Worm (Caenorhabditis elegans) whole organism, dauer: ENCODE measurements around the gene srg-8.

ENCODE experiments used
- unc-62 ChIP-seq: sonication (generic microtip); optimal IDR thresholded peaks from 2 replicates; lab custom pipeline; 2017; ENCODE audit warnings: missing biosample characterization, missing genetic modification reagents, missing genetic modification characterization

The srg-8 gene

DNA sequence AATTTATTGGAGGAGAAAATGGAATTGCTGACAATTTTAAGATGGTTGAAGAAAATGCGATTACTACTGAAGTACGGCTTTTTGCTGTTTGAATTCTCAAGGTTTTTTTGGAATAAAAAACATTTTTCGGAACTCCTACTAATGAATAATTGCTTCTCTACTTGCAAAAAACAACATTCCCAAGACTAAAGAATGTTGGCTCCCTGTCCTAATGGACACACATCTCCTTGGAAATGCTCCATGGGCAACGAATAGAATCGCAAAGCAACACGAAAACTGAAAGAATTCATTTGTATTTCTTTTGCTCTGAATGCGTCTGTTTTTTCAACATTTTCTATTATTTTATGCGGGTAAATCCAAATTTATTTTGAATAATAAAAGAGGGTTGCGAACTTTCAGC, 18.2 kb upstream of the srg-8 start, which contains the start of gene C18F10.2:
Gene C18F10.2 (plus strand): TSS at position 301 of the 400 bp plus-strand sequence.
- TF ChIP-seq unc-62 (GFP tag; lab: Kevin White, UChicago), result no peak

DNA sequence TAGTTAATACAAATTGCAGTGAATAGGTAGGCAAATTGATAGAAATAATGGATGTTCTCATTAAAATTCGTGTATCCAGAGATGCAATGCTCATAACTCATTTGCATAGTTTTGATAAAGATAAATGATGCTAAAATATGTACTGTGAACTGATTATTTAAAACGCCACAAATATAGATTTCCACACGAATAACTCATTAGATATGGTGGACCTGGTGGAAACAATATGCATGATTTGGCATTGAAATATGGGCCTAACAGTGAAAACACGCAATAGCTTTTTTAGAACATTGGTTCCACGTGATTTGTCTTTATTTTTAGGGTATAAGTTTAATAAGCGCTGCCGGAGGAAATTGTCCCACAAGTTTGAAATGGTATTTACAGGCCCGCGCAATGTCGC, 15.6 kb upstream of the srg-8 start, which contains the start of gene srg-3:
Gene srg-3 (minus strand): TSS at position 101 of the 400 bp plus-strand sequence.
- no peak for TF ChIP-seq unc-62 (GFP tag; lab: Kevin White, UChicago)

DNA sequence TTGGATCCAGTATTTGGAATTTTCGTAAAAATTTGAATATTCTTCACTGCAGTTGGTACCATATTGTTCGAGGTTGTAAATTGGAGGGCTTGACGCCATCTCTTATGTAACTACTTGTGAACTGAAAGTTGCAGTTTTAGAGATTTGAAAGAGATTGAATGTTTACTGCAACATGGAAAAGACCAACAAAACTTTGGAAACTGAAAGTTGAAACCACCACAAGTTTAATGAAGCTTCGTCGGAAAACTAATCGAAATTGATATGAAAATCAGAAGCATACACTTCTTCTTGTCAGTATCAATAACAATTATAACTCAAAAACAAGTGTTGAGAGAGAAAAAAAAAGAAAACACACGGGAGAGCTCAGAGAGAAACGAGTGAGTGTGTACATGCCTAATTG, 13.4 kb upstream of the srg-8 start, which contains the start of gene srg-7:
Gene srg-7 (minus strand): TSS at position 101 of the 400 bp plus-strand sequence.
- TF ChIP-seq unc-62 (GFP tag; lab: Kevin White, UChicago), result no peak

DNA sequence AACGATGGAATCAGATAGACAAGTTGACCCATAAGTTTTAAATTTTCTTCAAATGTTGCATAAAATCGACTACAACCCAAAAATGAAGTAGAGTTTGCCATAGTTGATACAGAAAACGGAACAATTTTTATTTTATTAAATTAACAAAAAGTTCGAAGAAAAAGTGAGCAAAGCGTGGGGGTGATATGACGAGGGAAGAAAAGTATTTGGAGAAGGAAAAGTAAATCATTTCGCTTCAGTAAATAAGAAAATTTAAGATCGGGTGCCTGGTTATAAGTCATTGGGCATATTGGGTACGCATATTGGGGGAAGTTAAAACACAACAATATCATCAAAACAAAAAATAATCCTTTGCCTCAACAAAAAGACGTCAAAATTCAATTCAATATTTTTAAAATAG, 11.3 kb upstream of the srg-8 start, which contains the start of gene srg-6:
Gene srg-6 (minus strand): TSS at position 101 of the 400 bp plus-strand sequence.
- TF ChIP-seq unc-62 (GFP tag; lab: Kevin White, UChicago), result no peak

DNA sequence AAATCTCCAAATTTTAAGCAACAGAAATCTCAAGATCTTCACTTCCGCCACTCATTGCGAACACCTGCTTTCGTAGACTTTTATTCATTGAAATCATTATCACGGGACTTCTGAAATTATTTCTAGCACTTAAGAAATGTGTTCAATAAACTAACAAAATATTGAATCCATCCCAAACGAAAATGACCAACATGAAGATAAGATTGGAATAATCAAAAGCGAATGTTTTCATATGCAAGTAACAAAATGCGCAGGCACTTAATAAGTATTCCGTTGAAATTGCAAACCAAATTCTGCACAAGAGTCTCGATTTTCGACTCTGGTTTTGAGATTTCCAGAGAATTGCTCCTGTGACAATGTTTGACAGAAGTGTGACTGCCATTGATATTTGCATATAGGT, 9.8 kb upstream of the srg-8 start, which contains the start of gene srg-5:
Gene srg-5 (minus strand): TSS at position 101 of the 400 bp plus-strand sequence.
- TF ChIP-seq unc-62 (GFP tag; lab: Kevin White, UChicago), result no peak

DNA sequence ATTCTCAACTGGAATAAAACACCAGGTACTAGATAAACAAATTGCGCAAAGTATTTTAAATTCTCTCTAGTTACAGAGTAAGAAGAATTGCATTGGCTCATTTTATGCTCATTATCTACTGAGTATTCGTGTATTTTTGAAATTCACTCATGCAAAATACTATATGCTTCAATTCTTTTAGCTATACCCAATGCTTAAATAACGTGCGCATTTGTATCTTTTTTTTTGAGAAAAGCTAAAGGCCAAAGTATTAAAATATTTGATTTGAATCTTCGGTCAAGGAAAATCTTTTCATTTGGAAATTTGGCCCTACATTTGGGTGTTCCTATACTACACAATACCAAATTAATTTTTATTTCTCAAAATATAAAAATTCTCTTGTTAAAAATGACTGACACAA, 7.3 kb upstream of the srg-8 start, which contains the start of gene srg-4:
Gene srg-4 (minus strand): TSS at position 101 of the 400 bp plus-strand sequence.
- no peak for TF ChIP-seq unc-62 (GFP tag; lab: Kevin White, UChicago)

DNA sequence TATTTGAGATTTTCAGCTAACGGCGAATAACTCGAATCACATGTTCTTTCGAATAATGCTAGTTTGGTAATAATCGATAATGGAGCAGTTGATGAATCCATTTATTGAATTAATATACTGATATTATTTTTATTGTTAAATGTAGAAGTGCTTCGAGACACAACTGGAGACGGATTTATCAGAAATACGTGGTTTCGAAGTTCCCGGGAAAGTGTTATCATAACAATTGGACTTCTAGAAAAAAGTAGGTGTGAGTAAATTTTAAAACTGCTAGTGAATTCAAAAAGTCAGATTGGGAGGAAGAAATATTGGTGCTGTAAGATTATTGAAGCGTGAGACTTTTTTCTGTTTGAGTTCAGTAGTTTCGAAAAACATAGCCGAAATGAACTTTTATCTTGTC, 5.5 kb upstream of the srg-8 start, which contains the start of gene srg-2:
Gene srg-2 (minus strand): TSS at position 101 of the 400 bp plus-strand sequence.
- TF ChIP-seq unc-62 (GFP tag; lab: Kevin White, UChicago), result no peak

ce11 chrIII:6258262-6258661, 3.6 kb upstream of the srg-8 start, which contains the start of gene srg-1:
Gene srg-1 (minus strand): TSS chrIII:6258362.
- TF ChIP-seq unc-62 (GFP tag; lab: Kevin White, UChicago), result no peak

DNA sequence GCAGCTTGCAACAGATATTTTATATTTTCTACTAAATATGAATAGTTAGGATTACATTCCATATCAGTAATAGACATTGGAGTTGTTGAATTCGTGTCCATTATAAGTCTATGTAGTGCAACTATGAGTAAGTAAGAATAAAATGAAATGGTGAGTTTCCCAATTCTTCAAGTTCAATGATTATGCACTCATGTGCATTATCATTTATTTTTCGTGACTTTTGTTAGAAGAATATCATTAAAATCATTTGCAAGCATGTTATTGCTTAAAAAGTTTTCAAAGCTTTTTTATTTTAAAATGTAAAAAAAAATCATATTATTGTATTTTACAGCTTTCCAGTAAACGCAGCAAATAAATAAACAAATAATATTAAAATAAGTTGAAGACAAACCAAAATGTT, 2.0 kb upstream of the srg-8 start, which contains the start of gene srg-9:
Gene srg-9 (minus strand): TSS at position 101 of the 400 bp plus-strand sequence.
- TF ChIP-seq unc-62 (GFP tag; lab: Kevin White, UChicago), result no peak

ce11 chrIII:6251511-6251910, 3.1 kb downstream of the srg-8 start, which contains the start of gene amdh-1:
Gene amdh-1 (plus strand): TSS chrIII:6251811.
- TF ChIP-seq unc-62 (GFP tag; lab: Kevin White, UChicago), result no peak

ce11 chrIII:6248064-6248687, 6.5 kb downstream of the srg-8 start, which contains the start of the genes gen-1 and stt-3:
Gene gen-1 (minus strand): TSS chrIII:6248158.
Gene stt-3 (plus strand): TSS chrIII:6248637.
- TF ChIP-seq unc-62 (GFP tag; lab: Kevin White, UChicago), result no peak

ce11 chrIII:6245728-6246127, 8.9 kb downstream of the srg-8 start, which contains the start of gene bcas-2:
Gene bcas-2 (minus strand): TSS chrIII:6245828.
- no peak for TF ChIP-seq unc-62 (GFP tag; lab: Kevin White, UChicago)

- TF ChIP-seq unc-62 (GFP tag; lab: Kevin White, UChicago), result no peak
Observed at ce11 chrIII:6240528-6240927, 14.1 kb downstream of the srg-8 start, which contains the start of gene T12A2.3. Gene T12A2.3 (plus strand): TSS chrIII:6240828.

- no peak for TF ChIP-seq unc-62 (GFP tag; lab: Kevin White, UChicago)
Observed at ce11 chrIII:6236649-6237048, 18.0 kb downstream of the srg-8 start, which contains the start of gene T12A2.21. Gene T12A2.21 (minus strand): TSS chrIII:6236749.

DNA sequence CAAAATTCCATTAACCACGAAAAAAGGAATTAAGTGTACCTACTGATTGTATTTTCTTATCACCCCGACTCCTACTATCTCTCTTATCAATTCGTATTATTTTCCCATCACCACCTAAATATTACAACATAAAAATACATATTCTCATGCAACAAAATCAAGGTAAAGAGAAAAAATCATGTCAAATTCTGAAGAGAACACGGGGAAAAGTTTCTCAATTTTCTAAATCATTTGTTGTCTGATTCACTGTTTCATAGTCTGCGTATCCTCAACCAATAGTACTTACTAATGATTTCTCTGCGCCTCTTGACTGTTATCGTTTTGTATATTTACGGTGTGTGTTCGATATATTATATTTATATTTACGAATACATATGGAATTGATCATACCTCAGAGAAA, 22.8 kb downstream of the srg-8 start:
- TF ChIP-seq unc-62 (GFP tag; lab: Kevin White, UChicago), result no peak

DNA sequence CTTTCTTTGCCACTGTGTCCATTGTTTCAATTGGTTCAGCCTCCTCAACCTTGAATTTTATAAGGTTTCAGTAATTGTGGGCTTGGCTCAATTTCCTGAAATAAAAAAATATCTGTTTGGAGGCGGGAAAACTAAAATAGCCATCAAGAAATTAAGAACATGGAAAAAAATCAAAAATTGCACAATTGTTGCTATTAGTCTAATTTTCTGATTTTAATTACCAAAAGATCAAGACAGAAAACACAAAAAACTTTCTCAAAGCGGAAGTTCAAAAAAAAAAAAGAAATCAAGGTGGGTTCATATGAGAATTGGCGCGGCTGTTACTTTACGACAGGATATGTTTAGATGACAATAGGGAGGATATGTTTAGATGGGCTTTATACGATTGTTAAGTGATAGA, 23.8 kb downstream of the srg-8 start, which contains the start of gene esyt-2:
Gene esyt-2 (minus strand): TSS at position 101 of the 400 bp plus-strand sequence.
- TF ChIP-seq unc-62 (GFP tag; lab: Kevin White, UChicago), result no peak
